Worm (Caenorhabditis elegans) whole organism, young adult: Measurements from ENCODE around the gene R05F9.11.

ENCODE experiments used
- B0019.2 ChIP-seq: fragments of 200-800 bp; sonication (Bioruptor generic); conservative IDR thresholded peaks from 2 replicates; pipeline ENCODE4 v1.3.6; 2022; ENCODE audit warnings: missing genetic modification reagents, missing genetic modification characterization, missing compliant biosample characterization
- B0035.1 ChIP-seq: sonication (generic microtip); optimal IDR thresholded peaks from 2 replicates; lab custom pipeline; 2016; ENCODE audit warnings: missing genetic modification characterization, mild to moderate bottlenecking, missing compliant biosample characterization, missing genotype, missing genetic modification reagents
- B0336.3 ChIP-seq: fragments of 200-800 bp; sonication (Bioruptor generic); IDR thresholded peaks from 2 replicates; pipeline ENCODE4 v1.3.6; 2022; ENCODE audit warnings: missing genetic modification characterization, missing compliant biosample characterization
- D2030.7 ChIP-seq: fragments of 200-800 bp; sonication (Bioruptor generic); IDR thresholded peaks from 2 replicates; pipeline ENCODE4 v1.3.6; 2022; ENCODE audit warnings: missing genetic modification reagents, missing genetic modification characterization, missing compliant biosample characterization
- F57A8.1 ChIP-seq: fragments of 200-800 bp; sonication (Bioruptor generic); optimal IDR thresholded peaks from 2 replicates; lab custom pipeline; 2018; ENCODE audit warnings: mild to moderate bottlenecking, missing genetic modification characterization, moderate library complexity, missing compliant biosample characterization
- F57C9.4 ChIP-seq: sonication (generic microtip); optimal IDR thresholded peaks from 2 replicates; lab custom pipeline; 2017; ENCODE audit warnings: mild to moderate bottlenecking, missing genetic modification characterization, missing compliant biosample characterization
- K11D2.4 ChIP-seq: fragments of 200-800 bp; sonication (Bioruptor generic); IDR thresholded peaks from 2 replicates; pipeline ENCODE4 v1.3.6; 2022; ENCODE audit warnings: missing genetic modification reagents, missing genetic modification characterization, missing compliant biosample characterization
- Y53G8AR.9 ChIP-seq: fragments of 200-800 bp; sonication (Bioruptor generic); conservative IDR thresholded peaks from 2 replicates; pipeline ENCODE4 v1.3.6; 2022; ENCODE audit warnings: missing genetic modification reagents, missing genetic modification characterization, missing compliant biosample characterization
- Y56A3A.18 ChIP-seq: fragments of 200-800 bp; sonication (Bioruptor generic); IDR thresholded peaks from 2 replicates; pipeline ENCODE4 v1.3.6; 2022; ENCODE audit warnings: missing genetic modification reagents, missing genetic modification characterization, missing compliant biosample characterization
- Y67H2A.10 ChIP-seq: fragments of 200-800 bp; sonication (Bioruptor generic); conservative IDR thresholded peaks from 2 replicates; pipeline ENCODE4 v1.3.6; 2022; ENCODE audit warnings: missing genetic modification reagents, missing genetic modification characterization, missing compliant biosample characterization
- akir-1 ChIP-seq: fragments of 200-800 bp; sonication (Bioruptor generic); optimal IDR thresholded peaks from 2 replicates; lab custom pipeline; 2018; ENCODE audit warnings: mild to moderate bottlenecking, missing genetic modification characterization, moderate library complexity, missing compliant biosample characterization
- aptf-3 ChIP-seq: fragments of 200-800 bp; sonication (Bioruptor generic); IDR thresholded peaks from 2 replicates; pipeline ENCODE4 v1.3.6; 2022; ENCODE audit warnings: missing genetic modification characterization, missing compliant biosample characterization
- attf-5 ChIP-seq: fragments of 200-800 bp; sonication (Bioruptor generic); optimal IDR thresholded peaks from 2 replicates; lab custom pipeline; 2018; ENCODE audit warnings: mild to moderate bottlenecking, missing genetic modification characterization, missing compliant biosample characterization
- cebp-1 ChIP-seq, 2 experiments: fragments of 200-800 bp in 1 of 2; sonication (Bioruptor generic) in 1 of 2; sonication (generic microtip) in 1 of 2; IDR thresholded peaks in 1 of 2; optimal IDR thresholded peaks in 1 of 2; 2 replicates each; pipeline versions ENCODE4 v1.3.6 to Lab custom; 2017 to 2022; ENCODE audit warnings: missing compliant biosample characterization in 2 of 2, missing genetic modification characterization in 2 of 2, mild to moderate bottlenecking in 1 of 2, missing genetic modification reagents in 1 of 2, moderate library complexity in 1 of 2
- cebp-2 ChIP-seq: fragments of 200-800 bp; sonication (Bioruptor generic); IDR thresholded peaks from 2 replicates; pipeline ENCODE4 v1.3.6; 2022; ENCODE audit warnings: missing genetic modification characterization, missing compliant biosample characterization
- ceh-40 ChIP-seq: fragments of 200-800 bp; sonication (Bioruptor generic); IDR thresholded peaks from 2 replicates; pipeline ENCODE4 v1.3.6; 2022; ENCODE audit warnings: missing genetic modification characterization, missing compliant biosample characterization
- ceh-58 ChIP-seq: fragments of 200-800 bp; sonication (Bioruptor generic); IDR thresholded peaks from 2 replicates; pipeline ENCODE4 v1.3.6; 2022; ENCODE audit warnings: missing genetic modification characterization, missing compliant biosample characterization
- ceh-79 ChIP-seq: sonication (generic microtip); optimal IDR thresholded peaks from 2 replicates; lab custom pipeline; 2017; ENCODE audit warnings: mild to moderate bottlenecking, missing genetic modification characterization, missing compliant biosample characterization
- chd-7 ChIP-seq: sonication (generic microtip); optimal IDR thresholded peaks from 2 replicates; lab custom pipeline; 2016; ENCODE audit warnings: mild to moderate bottlenecking, missing genetic modification characterization, moderate library complexity, missing compliant biosample characterization
- dox-1 ChIP-seq: fragments of 200-800 bp; sonication (Bioruptor generic); IDR thresholded peaks from 2 replicates; pipeline ENCODE4 v1.3.6; 2022; ENCODE audit warnings: missing genetic modification reagents, missing genetic modification characterization, missing compliant biosample characterization
- dpff-1 ChIP-seq: sonication (generic microtip); optimal IDR thresholded peaks from 2 replicates; lab custom pipeline; 2017; ENCODE audit warnings: mild to moderate bottlenecking, missing genetic modification characterization, missing compliant biosample characterization
- egl-44 ChIP-seq: fragments of 200-800 bp; sonication (Bioruptor generic); IDR thresholded peaks from 2 replicates; pipeline ENCODE4 v1.3.6; 2022; ENCODE audit warnings: missing genetic modification reagents, missing genetic modification characterization, missing compliant biosample characterization
- egrh-3 ChIP-seq: fragments of 200-800 bp; sonication (Bioruptor generic); IDR thresholded peaks from 2 replicates; pipeline ENCODE4 v1.3.6; 2022; ENCODE audit warnings: missing genetic modification reagents, missing genetic modification characterization, missing compliant biosample characterization
- fkh-3 ChIP-seq: sonication (generic microtip); optimal IDR thresholded peaks from 2 replicates; lab custom pipeline; 2016; ENCODE audit warnings: mild to moderate bottlenecking, missing genetic modification characterization, missing compliant biosample characterization
- hlh-12 ChIP-seq: sonication (generic microtip); optimal IDR thresholded peaks from 2 replicates; lab custom pipeline; 2016; ENCODE audit warnings: missing genetic modification characterization, missing compliant biosample characterization
- hlh-26 ChIP-seq: fragments of 200-800 bp; sonication (Bioruptor generic); conservative IDR thresholded peaks from 2 replicates; pipeline ENCODE4 v1.3.6; 2022; ENCODE audit warnings: missing genetic modification reagents, missing genetic modification characterization, missing compliant biosample characterization
- hmg-20 ChIP-seq: fragments of 200-800 bp; sonication (Bioruptor generic); IDR thresholded peaks from 2 replicates; pipeline ENCODE4 v1.3.6; 2022; ENCODE audit warnings: missing genetic modification reagents, missing genetic modification characterization, missing compliant biosample characterization
- lag-1 ChIP-seq: fragments of 200-800 bp; sonication (Bioruptor generic); IDR thresholded peaks from 2 replicates; pipeline ENCODE4 v1.3.6; 2022; ENCODE audit warnings: missing genetic modification reagents, missing genetic modification characterization, missing compliant biosample characterization
- let-526 ChIP-seq: fragments of 200-800 bp; sonication (Bioruptor generic); IDR thresholded peaks from 2 replicates; pipeline ENCODE4 v1.3.6; 2022; ENCODE audit warnings: missing genetic modification reagents, missing genetic modification characterization, missing compliant biosample characterization
- lin-26 ChIP-seq: fragments of 200-800 bp; sonication (Bioruptor generic); IDR thresholded peaks from 2 replicates; pipeline ENCODE4 v1.3.6; 2022; ENCODE audit warnings: missing genetic modification reagents, missing genetic modification characterization, missing compliant biosample characterization
- lin-40 ChIP-seq: sonication (generic microtip); optimal IDR thresholded peaks from 2 replicates; lab custom pipeline; 2016; ENCODE audit warnings: missing genetic modification characterization, mild to moderate bottlenecking, missing compliant biosample characterization, missing genotype, missing genetic modification reagents
- lsl-1 ChIP-seq: fragments of 200-800 bp; sonication (Bioruptor generic); optimal IDR thresholded peaks from 2 replicates; lab custom pipeline; 2018; ENCODE audit warnings: mild to moderate bottlenecking, missing genetic modification characterization, moderate library complexity, missing compliant biosample characterization
- madf-6 ChIP-seq: fragments of 200-800 bp; sonication (Bioruptor generic); IDR thresholded peaks from 2 replicates; pipeline ENCODE4 v1.3.6; 2022; ENCODE audit warnings: missing genetic modification reagents, missing genetic modification characterization, missing compliant biosample characterization
- mes-4 ChIP-seq: sonication (generic microtip); optimal IDR thresholded peaks from 2 replicates; lab custom pipeline; 2016; ENCODE audit warnings: missing genotype, missing genetic modification characterization, missing compliant biosample characterization
- nhr-90 ChIP-seq: sonication (generic microtip); optimal IDR thresholded peaks from 2 replicates; lab custom pipeline; 2016; ENCODE audit warnings: missing genotype, mild to moderate bottlenecking, missing genetic modification characterization, missing compliant biosample characterization
- rcor-1 ChIP-seq: fragments of 200-800 bp; sonication (Bioruptor generic); IDR thresholded peaks from 2 replicates; pipeline ENCODE4 v1.3.6; 2022; ENCODE audit warnings: missing genetic modification reagents, missing genetic modification characterization, missing compliant biosample characterization
- rpc-1 ChIP-seq, 2 experiments: fragments of 150-350 bp in 1 of 2; sonication (generic microtip) in 1 of 2; optimal IDR thresholded peaks; 2 replicates each; lab custom pipeline; 2014 to 2018; ENCODE audit warnings: missing biosample characterization in 1 of 2, missing genetic modification characterization in 1 of 2, missing genetic modification reagents in 1 of 2, missing genotype in 1 of 2
- somi-1 ChIP-seq: fragments of 200-800 bp; sonication (Bioruptor generic); optimal IDR thresholded peaks from 2 replicates; lab custom pipeline; 2018; ENCODE audit warnings: mild to moderate bottlenecking, missing genetic modification characterization, missing compliant biosample characterization
- sptf-2 ChIP-seq: fragments of 200-800 bp; sonication (Bioruptor generic); optimal IDR thresholded peaks from 2 replicates; lab custom pipeline; 2018; ENCODE audit warnings: mild to moderate bottlenecking, missing genetic modification characterization, missing compliant biosample characterization
- tbp1 ChIP-seq: fragments of 200-800 bp; sonication (Bioruptor generic); optimal IDR thresholded peaks from 2 replicates; lab custom pipeline; 2018; ENCODE audit warnings: mild to moderate bottlenecking, missing genetic modification characterization, missing compliant biosample characterization
- zfh-2 ChIP-seq: fragments of 200-800 bp; sonication (Bioruptor generic); conservative IDR thresholded peaks from 2 replicates; pipeline ENCODE4 v1.3.6; 2022; ENCODE audit warnings: missing genetic modification reagents, missing genetic modification characterization, missing compliant biosample characterization
- ztf-26 ChIP-seq: sonication (generic microtip); optimal IDR thresholded peaks from 2 replicates; lab custom pipeline; 2017; ENCODE audit warnings: missing genetic modification characterization, missing compliant biosample characterization

The R05F9.11 gene

DNA sequence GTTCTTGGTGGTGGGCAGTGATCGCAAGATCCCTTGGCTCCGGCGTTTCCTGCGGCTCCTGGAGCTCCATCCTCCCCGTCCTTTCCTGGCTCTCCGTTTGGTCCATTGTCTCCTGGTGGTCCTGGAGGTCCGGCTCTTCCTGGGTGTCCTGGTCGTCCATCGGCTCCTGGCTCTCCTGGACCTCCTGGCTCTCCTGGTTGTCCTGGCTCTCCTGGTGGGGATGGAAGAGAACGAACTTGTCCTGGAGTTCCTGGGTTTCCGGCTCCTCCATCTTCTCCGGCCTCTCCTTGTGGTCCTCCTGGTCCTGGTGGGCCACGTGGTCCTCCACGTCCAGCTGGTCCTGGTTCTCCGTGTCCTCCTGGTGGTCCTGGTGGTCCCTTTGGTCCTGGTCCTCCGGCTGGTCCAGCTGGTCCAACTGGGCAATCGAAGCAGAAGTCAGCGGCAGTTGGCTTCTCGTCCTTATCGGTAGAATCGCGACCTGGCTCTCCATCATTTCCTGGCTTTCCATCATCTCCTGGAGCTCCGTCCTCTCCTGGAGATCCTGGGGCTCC lies 44.1 kb downstream of the R05F9.11 start:
- TF ChIP-seq egrh-3 (GFP tag; lab: Robert Waterston, UW) (peak; percentile 89), madf-6 (GFP tag; lab: Robert Waterston, UW) (no peak), Y67H2A.10 (GFP tag; lab: Robert Waterston, UW) (no peak), somi-1 (no peak), lin-26 (GFP tag; lab: Robert Waterston, UW) (0 out of 2 replicates have a peak, but pooled peaks have one; percentile 32), ztf-26 (tag; lab: Kevin White, UChicago) (peak; percentile 1), zfh-2 (peak; percentile 93), hlh-26 (0 out of 2 replicates have a peak, but pooled peaks have one; percentile 11), attf-5 (GFP tag; lab: Kevin White, UChicago) (no peak), K11D2.4 (GFP tag; lab: Robert Waterston, UW) (0 out of 2 replicates have a peak, but pooled peaks have one; percentile 46)

DNA sequence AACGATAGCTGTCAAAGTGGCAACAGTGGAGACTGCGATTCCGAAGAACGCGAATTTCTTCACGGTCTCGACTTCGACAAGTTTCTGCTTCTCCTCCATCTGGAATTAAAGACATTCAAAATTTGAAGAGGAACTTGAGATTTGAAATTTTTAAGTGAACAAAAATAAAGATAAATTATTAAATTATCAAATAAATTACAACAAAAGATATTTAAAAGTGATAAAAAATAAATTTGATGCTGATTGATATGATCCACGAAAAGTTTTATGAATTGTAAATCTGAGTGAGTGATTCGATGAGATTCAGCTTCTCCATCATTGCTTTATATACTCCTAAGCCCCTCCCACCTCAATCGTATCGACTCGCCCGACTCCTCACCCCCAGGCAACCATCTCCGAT lies 46.5 kb downstream of the R05F9.11 start, which contains the start of gene col-17:
col-17 (minus strand) TSS at position 101 of the 400 bp plus-strand sequence.
- TF ChIP-seq ceh-40 (no peak), lag-1 (no peak), nhr-90 (tag; lab: Kevin White, UChicago) (no peak), B0019.2 (GFP tag; lab: Robert Waterston, UW) (no peak), zfh-2 (no peak), hmg-20 (GFP tag; lab: Robert Waterston, UW) (no peak), let-526 (GFP tag; lab: Robert Waterston, UW) (no peak), chd-7 (no peak), fkh-3 (no peak), rpc-1 (optimal IDR thresholded peaks at IDR 0.05; lab: Kevin White, UChicago) (no peak), rpc-1 (tag; optimal IDR thresholded peaks at IDR 0.05; lab: Kevin White, UChicago) (no peak), Y56A3A.18 (GFP tag; lab: Robert Waterston, UW) (no peak), hlh-12 (tag; lab: Kevin White, UChicago) (no peak), B0336.3 (no peak), attf-5 (GFP tag; lab: Kevin White, UChicago) (no peak), dpff-1 (tag; lab: Kevin White, UChicago) (no peak), tbp1 (GFP tag; lab: Kevin White, UChicago) (no peak)

DNA sequence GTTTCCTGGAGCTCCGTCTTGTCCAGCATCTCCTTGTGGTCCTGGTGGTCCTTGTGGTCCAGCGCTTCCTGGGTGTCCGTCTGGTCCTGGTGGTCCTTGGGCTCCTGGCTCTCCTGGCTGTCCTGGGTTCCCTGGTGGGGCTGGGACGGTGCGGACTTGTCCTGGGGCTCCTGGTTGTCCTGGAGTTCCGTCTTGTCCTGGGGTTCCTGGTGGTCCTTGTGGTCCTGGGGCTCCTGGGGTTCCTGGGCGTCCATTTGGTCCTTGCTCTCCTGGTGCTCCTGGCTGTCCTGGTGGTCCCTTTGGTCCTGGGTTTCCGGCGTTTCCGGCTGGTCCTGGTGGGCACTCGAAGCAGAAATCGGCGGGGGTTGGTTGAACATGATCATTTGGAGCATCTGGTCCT lies 47.2 kb downstream of the R05F9.11 start:
- 0 out of 2 replicates have a peak, but pooled peaks have one; percentile 11 for TF ChIP-seq ceh-58 (GFP tag; lab: Robert Waterston, UW)
- TF ChIP-seq egl-44 (GFP tag; lab: Robert Waterston, UW), result 0 out of 2 replicates have a peak, but pooled peaks have one; percentile 7
- TF ChIP-seq zfh-2, result peak; percentile 77
- TF ChIP-seq egrh-3 (GFP tag; lab: Robert Waterston, UW), result peak; percentile 91
- TF ChIP-seq dox-1, result 0 out of 2 replicates have a peak, but pooled peaks have one; percentile 33

DNA sequence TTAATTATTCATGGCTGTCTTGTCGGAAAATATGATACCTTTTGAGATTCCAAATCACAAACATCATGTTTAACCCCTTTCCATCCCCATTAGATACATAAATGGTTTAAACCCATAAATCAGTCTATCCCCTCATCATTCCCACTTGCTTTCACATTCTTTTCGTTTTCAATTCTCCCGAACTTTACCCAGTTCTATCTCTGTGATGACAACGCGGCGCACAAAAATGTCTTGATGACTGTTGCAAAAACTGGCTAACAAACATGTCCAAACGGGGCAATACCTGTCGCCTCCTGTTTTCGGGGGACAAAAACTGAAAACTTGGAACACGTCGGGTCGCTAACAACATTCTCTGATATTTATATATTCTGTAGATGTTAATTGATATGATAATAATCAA lies 48.0 kb downstream of the R05F9.11 start:
- no peak for TF ChIP-seq B0035.1
- no peak for TF ChIP-seq rpc-1 (optimal IDR thresholded peaks at IDR 0.05; lab: Kevin White, UChicago)
- no peak for TF ChIP-seq rpc-1 (tag; optimal IDR thresholded peaks at IDR 0.05; lab: Kevin White, UChicago)
- no peak for TF ChIP-seq aptf-3 (GFP tag; lab: Robert Waterston, UW)
- TF ChIP-seq Y53G8AR.9 (GFP tag; lab: Robert Waterston, UW), result no peak
- TF ChIP-seq, all 124 proteins: peak for 0

- no peak for TF ChIP-seq rcor-1 (GFP tag; lab: Robert Waterston, UW)
- TF ChIP-seq F57A8.1 (GFP tag; lab: Kevin White, UChicago), result no peak
- no peak for TF ChIP-seq sptf-2 (GFP tag; lab: Kevin White, UChicago)
- no peak for TF ChIP-seq D2030.7 (GFP tag; lab: Robert Waterston, UW)
- no peak for TF ChIP-seq F57C9.4 (tag; lab: Kevin White, UChicago)
- no peak for TF ChIP-seq akir-1
- TF ChIP-seq cebp-2, result no peak
- no peak for TF ChIP-seq mes-4
- TF ChIP-seq ztf-26 (tag; lab: Kevin White, UChicago), result no peak
- no peak for TF ChIP-seq let-526 (GFP tag; lab: Robert Waterston, UW)
- TF ChIP-seq cebp-1 (GFP tag; IDR thresholded peaks at IDR 0.05; lab: Robert Waterston, UW), result no peak
- no peak for TF ChIP-seq cebp-1 (tag; optimal IDR thresholded peaks at IDR 0.05; lab: Kevin White, UChicago)
- TF ChIP-seq lin-40 (tag; lab: Kevin White, UChicago), result no peak
- no peak for TF ChIP-seq ceh-79 (tag; lab: Kevin White, UChicago)
- no peak for TF ChIP-seq lsl-1 (GFP tag; lab: Kevin White, UChicago)
- TF ChIP-seq lin-26 (GFP tag; lab: Robert Waterston, UW), result no peak
Measured at ce11 chrII:4863357-4863756, 50.7 kb downstream of the R05F9.11 start, which contains the start of the genes mpst-4 and F11G11.14. TSS of gene mpst-4 (minus strand) at chrII:4863457. TSS of gene F11G11.14 (plus strand) at chrII:4863681.
